Worm (Caenorhabditis elegans) whole organism, early embryonic: Measurements from ENCODE around the gene srh-193.

Experiments used
- B0310.2 ChIP-seq: sonication (generic microtip); optimal IDR thresholded peaks from 2 replicates; lab custom pipeline; 2016; ENCODE audit warnings: mild to moderate bottlenecking, missing genetic modification characterization, missing compliant biosample characterization
- F13C5.2 ChIP-seq: sonication (generic microtip); optimal IDR thresholded peaks from 2 replicates; lab custom pipeline; 2017; ENCODE audit warnings: mild to moderate bottlenecking, missing genetic modification characterization, inconsistent platforms, missing compliant biosample characterization
- aly-1 ChIP-seq: sonication (generic microtip); optimal IDR thresholded peaks from 2 replicates; lab custom pipeline; 2016; ENCODE audit warnings: missing genetic modification characterization, missing compliant biosample characterization
- ama-1 ChIP-seq: fragments of 150-350 bp; optimal IDR thresholded peaks from 2 replicates; lab custom pipeline; 2014
- ceh-13 ChIP-seq: fragments of 200-800 bp; sonication (Bioruptor generic); optimal IDR thresholded peaks from 2 replicates; lab custom pipeline; 2018; ENCODE audit warnings: mild to moderate bottlenecking, missing genetic modification characterization, missing compliant biosample characterization
- ceh-36 ChIP-seq: sonication (generic microtip); optimal IDR thresholded peaks from 2 replicates; lab custom pipeline; 2016; ENCODE audit warnings: missing genetic modification characterization, inconsistent platforms, missing compliant biosample characterization
- ets-7 ChIP-seq: sonication (generic microtip); optimal IDR thresholded peaks from 2 replicates; lab custom pipeline; 2016; ENCODE audit warnings: missing genotype, missing genetic modification characterization, missing compliant biosample characterization
- flt-1 ChIP-seq: fragments of 200-800 bp; sonication (Bioruptor generic); IDR thresholded peaks from 2 replicates; pipeline ENCODE4 v1.3.6; 2022; ENCODE audit warnings: missing genetic modification characterization, missing compliant biosample characterization
- hmbx-1 ChIP-seq: sonication (generic microtip); optimal IDR thresholded peaks from 2 replicates; lab custom pipeline; 2016; ENCODE audit warnings: mild to moderate bottlenecking, missing genetic modification characterization, missing compliant biosample characterization
- hmg-4 ChIP-seq: fragments of 200-800 bp; sonication (Bioruptor generic); optimal IDR thresholded peaks from 2 replicates; lab custom pipeline; 2018; ENCODE audit warnings: mild to moderate bottlenecking, missing genetic modification characterization, missing compliant biosample characterization
- hnd-1 ChIP-seq: sonication (generic microtip); optimal IDR thresholded peaks from 2 replicates; lab custom pipeline; 2016; ENCODE audit warnings: missing genetic modification characterization, missing compliant biosample characterization
- pes-1 ChIP-seq: fragments of 200-800 bp; sonication (Bioruptor generic); IDR thresholded peaks from 2 replicates; pipeline ENCODE4 v1.3.6; 2022; ENCODE audit warnings: missing genetic modification reagents, missing genetic modification characterization, missing compliant biosample characterization
- scrt-1 ChIP-seq: fragments of 200-800 bp; sonication (Bioruptor generic); IDR thresholded peaks from 2 replicates; pipeline ENCODE4 v1.3.6; 2022; ENCODE audit warnings: missing genetic modification characterization, missing compliant biosample characterization
- sea-1 ChIP-seq: fragments of 200-800 bp; sonication (Bioruptor generic); conservative IDR thresholded peaks from 2 replicates; pipeline ENCODE4 v1.3.6; 2022; ENCODE audit warnings: missing genetic modification characterization, missing compliant biosample characterization
- tbx-11 ChIP-seq: fragments of 200-800 bp; sonication (Bioruptor generic); IDR thresholded peaks from 2 replicates; pipeline ENCODE4 v1.3.6; 2022; ENCODE audit warnings: missing genetic modification characterization, missing compliant biosample characterization
- tbx-37 ChIP-seq: fragments of 200-800 bp; sonication (Bioruptor generic); conservative IDR thresholded peaks from 2 replicates; pipeline ENCODE4 v1.3.6; 2022; ENCODE audit warnings: missing genetic modification reagents, missing genetic modification characterization, missing compliant biosample characterization
- tra-4 ChIP-seq: sonication (generic microtip); optimal IDR thresholded peaks from 2 replicates; lab custom pipeline; 2017; ENCODE audit warnings: missing genetic modification characterization, missing compliant biosample characterization

srh-193 gene

DNA sequence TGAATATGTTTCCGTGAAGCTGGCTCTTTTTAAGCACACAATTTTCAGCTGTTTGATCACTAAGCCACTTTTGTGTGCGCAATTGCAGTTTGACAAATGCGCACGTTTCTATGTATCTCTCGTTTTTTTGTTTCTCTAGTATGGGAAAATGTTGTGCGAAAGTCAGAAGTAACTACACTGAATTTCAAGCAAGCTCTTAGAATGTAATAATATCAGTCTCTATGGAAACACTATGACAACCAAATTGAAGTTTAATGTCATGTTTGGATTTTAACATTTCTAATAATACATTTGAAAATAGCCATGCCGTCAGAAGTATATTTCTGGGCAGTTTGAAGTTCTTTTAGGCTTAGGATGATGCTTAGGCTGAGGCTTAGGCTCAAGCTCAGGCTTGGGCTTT lies 29.9 kb upstream of the srh-193 start, which contains the start of gene ZC132.9:
ZC132.9 (minus strand) TSS at position 101 of the 400 bp plus-strand sequence.
- no peak for TF ChIP-seq scrt-1 (GFP tag; lab: Robert Waterston, UW)
- TF ChIP-seq ceh-36, result no peak
- no peak for TF ChIP-seq F13C5.2 (tag; lab: Kevin White, UChicago)
- TF ChIP-seq ceh-13 (GFP tag; lab: Kevin White, UChicago), result no peak
- TF ChIP-seq pes-1 (GFP tag; lab: Robert Waterston, UW), result no peak
- no peak for TF ChIP-seq flt-1 (GFP tag; lab: Robert Waterston, UW)
- no peak for TF ChIP-seq ama-1 (lab: Kevin White, UChicago)
- TF ChIP-seq tbx-37 (GFP tag; lab: Robert Waterston, UW), result no peak
- TF ChIP-seq ets-7, result no peak
- TF ChIP-seq B0310.2 (tag; lab: Kevin White, UChicago), result no peak
- TF ChIP-seq sea-1 (GFP tag; lab: Robert Waterston, UW), result no peak
- no peak for TF ChIP-seq tbx-11 (GFP tag; lab: Robert Waterston, UW)
- no peak for TF ChIP-seq hnd-1 (tag; lab: Kevin White, UChicago)
- TF ChIP-seq hmg-4 (GFP tag; lab: Kevin White, UChicago), result no peak
- TF ChIP-seq hmbx-1 (tag; lab: Kevin White, UChicago), result no peak
- no peak for TF ChIP-seq tra-4 (tag; lab: Kevin White, UChicago)
- no peak for TF ChIP-seq aly-1 (tag; lab: Kevin White, UChicago)

DNA sequence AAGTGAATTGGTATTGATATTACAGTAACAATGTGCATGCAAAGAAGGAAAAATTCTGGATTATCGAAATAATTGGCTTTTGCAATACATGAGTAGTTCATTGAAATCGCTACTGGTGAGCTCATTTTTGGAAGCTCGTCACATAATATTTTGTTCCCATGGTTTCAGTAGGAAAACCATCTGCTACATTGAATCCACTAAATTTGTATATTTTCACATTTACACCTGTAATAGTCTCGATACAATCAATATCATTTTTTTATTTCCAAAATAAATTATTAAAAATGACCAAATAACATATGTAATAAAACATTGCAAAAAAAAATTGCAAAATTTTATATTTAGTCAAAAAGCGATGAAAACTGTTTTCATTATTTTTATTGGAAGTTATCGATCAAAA lies 25.1 kb upstream of the srh-193 start, which contains the start of gene srh-192:
srh-192 (minus strand) TSS at position 101 of the 400 bp plus-strand sequence.
- TF ChIP-seq flt-1 (GFP tag; lab: Robert Waterston, UW) (no peak), hnd-1 (tag; lab: Kevin White, UChicago) (no peak), ceh-36 (no peak), aly-1 (tag; lab: Kevin White, UChicago) (no peak), tbx-11 (GFP tag; lab: Robert Waterston, UW) (no peak), tbx-37 (GFP tag; lab: Robert Waterston, UW) (no peak), F13C5.2 (tag; lab: Kevin White, UChicago) (no peak), tra-4 (tag; lab: Kevin White, UChicago) (no peak), ets-7 (no peak), hmg-4 (GFP tag; lab: Kevin White, UChicago) (no peak), sea-1 (GFP tag; lab: Robert Waterston, UW) (no peak), pes-1 (GFP tag; lab: Robert Waterston, UW) (no peak), ama-1 (lab: Kevin White, UChicago) (no peak)

DNA sequence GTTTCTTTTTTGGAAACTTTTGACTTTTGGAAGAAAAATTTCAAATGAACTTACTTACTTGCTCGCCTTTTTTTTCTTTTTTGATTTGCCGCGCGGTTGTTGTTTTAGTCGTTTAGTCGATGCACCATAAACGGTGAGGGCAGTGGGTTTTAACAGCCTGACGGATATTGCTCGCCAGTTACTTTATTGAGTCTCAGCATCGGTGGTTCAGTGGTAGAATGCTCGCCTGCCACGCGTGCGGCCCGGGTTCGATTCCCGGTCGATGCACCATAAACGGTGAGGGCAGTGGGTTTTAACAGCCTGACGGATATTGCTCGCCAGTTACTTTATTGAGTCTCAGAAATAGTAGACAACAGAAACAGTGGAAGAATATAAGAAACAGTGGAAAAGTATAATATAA lies 20.4 kb upstream of the srh-193 start:
- TF ChIP-seq flt-1 (GFP tag; lab: Robert Waterston, UW) (peak; percentile 23; the same call in 1 of the 2 replicates), pes-1 (GFP tag; lab: Robert Waterston, UW) (peak; percentile 68), sea-1 (GFP tag; lab: Robert Waterston, UW) (0 out of 2 replicates have a peak, but pooled peaks have one; percentile 35), scrt-1 (GFP tag; lab: Robert Waterston, UW) (peak; percentile 46; the same call in 1 of the 2 replicates)

- TF ChIP-seq tbx-37 (GFP tag; lab: Robert Waterston, UW), result no peak
- TF ChIP-seq hmbx-1 (tag; lab: Kevin White, UChicago), result no peak
- TF ChIP-seq scrt-1 (GFP tag; lab: Robert Waterston, UW), result no peak
- TF ChIP-seq ets-7, result no peak
- no peak for TF ChIP-seq B0310.2 (tag; lab: Kevin White, UChicago)
- TF ChIP-seq aly-1 (tag; lab: Kevin White, UChicago), result no peak
- TF ChIP-seq sea-1 (GFP tag; lab: Robert Waterston, UW), result no peak
- TF ChIP-seq F13C5.2 (tag; lab: Kevin White, UChicago), result no peak
- no peak for TF ChIP-seq hnd-1 (tag; lab: Kevin White, UChicago)
- no peak for TF ChIP-seq tra-4 (tag; lab: Kevin White, UChicago)
- no peak for TF ChIP-seq ama-1 (lab: Kevin White, UChicago)
- TF ChIP-seq pes-1 (GFP tag; lab: Robert Waterston, UW), result no peak
- TF ChIP-seq ceh-13 (GFP tag; lab: Kevin White, UChicago), result no peak
- TF ChIP-seq tbx-11 (GFP tag; lab: Robert Waterston, UW), result no peak
- no peak for TF ChIP-seq hmg-4 (GFP tag; lab: Kevin White, UChicago)
Measured at ce11 chrV:4304240-4304639, 14.2 kb upstream of the srh-193 start.

DNA sequence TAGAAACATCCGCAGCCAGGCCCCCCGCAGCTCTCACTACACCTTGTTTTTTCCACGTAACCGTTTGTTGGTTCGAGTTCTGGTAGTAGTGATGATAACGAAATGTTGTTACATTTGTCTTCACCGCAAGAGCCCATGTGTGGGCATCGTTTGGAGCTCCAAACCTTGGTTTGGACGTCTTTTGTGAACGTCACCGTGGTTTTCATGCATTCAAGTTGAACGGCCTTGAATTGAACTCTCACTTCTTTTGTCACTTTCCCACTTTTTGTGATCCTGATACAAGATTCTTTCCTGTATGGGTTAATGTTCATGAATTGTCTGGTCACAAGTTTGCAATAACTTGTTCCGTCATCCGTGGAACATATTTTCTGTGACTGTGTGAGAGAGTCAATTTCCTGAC lies 13.8 kb upstream of the srh-193 start:
- TF ChIP-seq tbx-37 (GFP tag; lab: Robert Waterston, UW), result no peak
- no peak for TF ChIP-seq hmbx-1 (tag; lab: Kevin White, UChicago)
- no peak for TF ChIP-seq sea-1 (GFP tag; lab: Robert Waterston, UW)
- no peak for TF ChIP-seq tbx-11 (GFP tag; lab: Robert Waterston, UW)
- no peak for TF ChIP-seq B0310.2 (tag; lab: Kevin White, UChicago)
- TF ChIP-seq F13C5.2 (tag; lab: Kevin White, UChicago), result no peak
- TF ChIP-seq ceh-13 (GFP tag; lab: Kevin White, UChicago), result no peak
- no peak for TF ChIP-seq scrt-1 (GFP tag; lab: Robert Waterston, UW)

ce11 chrV:4302842-4303241 lies 12.8 kb upstream of the srh-193 start:
- TF ChIP-seq B0310.2 (tag; lab: Kevin White, UChicago) (no peak), ama-1 (lab: Kevin White, UChicago) (no peak), sea-1 (GFP tag; lab: Robert Waterston, UW) (no peak), hmbx-1 (tag; lab: Kevin White, UChicago) (no peak), aly-1 (tag; lab: Kevin White, UChicago) (no peak)

- TF ChIP-seq hnd-1 (tag; lab: Kevin White, UChicago) (no peak), ceh-13 (GFP tag; lab: Kevin White, UChicago) (no peak), F13C5.2 (tag; lab: Kevin White, UChicago) (no peak), tbx-11 (GFP tag; lab: Robert Waterston, UW) (no peak), pes-1 (GFP tag; lab: Robert Waterston, UW) (no peak), aly-1 (tag; lab: Kevin White, UChicago) (no peak), flt-1 (GFP tag; lab: Robert Waterston, UW) (no peak), scrt-1 (GFP tag; lab: Robert Waterston, UW) (no peak), sea-1 (GFP tag; lab: Robert Waterston, UW) (no peak), hmbx-1 (tag; lab: Kevin White, UChicago) (no peak), tbx-37 (GFP tag; lab: Robert Waterston, UW) (no peak), ama-1 (lab: Kevin White, UChicago) (no peak), tra-4 (tag; lab: Kevin White, UChicago) (no peak), ets-7 (no peak), B0310.2 (tag; lab: Kevin White, UChicago) (no peak), ceh-36 (no peak), hmg-4 (GFP tag; lab: Kevin White, UChicago) (no peak)
Measured at ce11 chrV:4299741-4300140, 9.7 kb upstream of the srh-193 start, which contains the start of gene ZC132.3. ZC132.3 (minus strand) TSS chrV:4299841.
